Worm (Caenorhabditis elegans) whole organism, L1 larva: ENCODE results near the gene sup-9.
A peak's percentile ranks its signal among the peaks of the same experiment; 100 is the strongest.

Experiments used
- C04F5.9 ChIP-seq: sonication (generic microtip); optimal IDR thresholded peaks from 2 replicates; lab custom pipeline; 2016; ENCODE audit warnings: missing genetic modification characterization, missing compliant biosample characterization
- C16A3.4 ChIP-seq: fragments of 150-350 bp; optimal IDR thresholded peaks from 2 replicates; lab custom pipeline; 2014; ENCODE audit warnings: missing biosample characterization, missing genetic modification characterization
- F16B12.6 ChIP-seq: fragments of 150-350 bp; optimal IDR thresholded peaks from 2 replicates; lab custom pipeline; 2014; ENCODE audit warnings: missing biosample characterization, missing genetic modification characterization
- aha-1 ChIP-seq: fragments of 150-350 bp; optimal IDR thresholded peaks from 2 replicates; lab custom pipeline; 2014; ENCODE audit warnings: missing biosample characterization, missing genetic modification characterization
- blmp-1 ChIP-seq: fragments of 150-350 bp; optimal IDR thresholded peaks from 2 replicates; lab custom pipeline; 2014; ENCODE audit warnings: missing biosample characterization, missing genetic modification characterization
- ces-1 ChIP-seq: fragments of 150-350 bp; optimal IDR thresholded peaks from 2 replicates; lab custom pipeline; 2014; ENCODE audit warnings: missing biosample characterization, missing genetic modification reagents, missing genetic modification characterization
- dpl-1 ChIP-seq, 3 experiments: fragments of 150-350 bp in 2 of 3; sonication (generic microtip) in 1 of 3; optimal IDR thresholded peaks; 2 replicates each; lab custom pipeline; 2014 to 2017; ENCODE audit warnings: missing biosample characterization in 3 of 3, missing genetic modification characterization in 3 of 3, missing genetic modification reagents in 3 of 3
- dsc-1 ChIP-seq: sonication (generic microtip); optimal IDR thresholded peaks from 2 replicates; lab custom pipeline; 2016; ENCODE audit warnings: mild to moderate bottlenecking, missing genetic modification characterization, missing compliant biosample characterization
- efl-1 ChIP-seq, 4 experiments: fragments of 150-350 bp; optimal IDR thresholded peaks in 3 of 4; peaks in 1 of 4; 1 replicate in 1 of 4; 2 replicates in 3 of 4; lab custom pipeline; 2014; ENCODE audit warnings: missing biosample characterization in 2 of 4, missing genetic modification characterization in 2 of 4, missing genetic modification reagents in 2 of 4
- efl-3 ChIP-seq: fragments of 200-800 bp; sonication (Bioruptor generic); optimal IDR thresholded peaks from 2 replicates; lab custom pipeline; 2018; ENCODE audit warnings: mild to moderate bottlenecking, missing genetic modification characterization, missing compliant biosample characterization
- egl-27 ChIP-seq, 2 experiments: fragments of 150-350 bp in 1 of 2; sonication (generic microtip); optimal IDR thresholded peaks; 3 replicates each; lab custom pipeline; 2017 to 2018; ENCODE audit warnings: missing biosample characterization in 2 of 2, missing genetic modification characterization in 2 of 2, missing genetic modification reagents in 2 of 2
- fkh-8 ChIP-seq: sonication (generic microtip); optimal IDR thresholded peaks from 2 replicates; lab custom pipeline; 2016; ENCODE audit warnings: mild to moderate bottlenecking, missing genetic modification characterization, missing compliant biosample characterization
- fos-1 ChIP-seq: fragments of 150-350 bp; optimal IDR thresholded peaks from 2 replicates; lab custom pipeline; 2014; ENCODE audit warnings: missing biosample characterization, missing genetic modification characterization
- hlh-17 ChIP-seq: fragments of 200-800 bp; sonication (Bioruptor generic); optimal IDR thresholded peaks from 2 replicates; lab custom pipeline; 2018; ENCODE audit warnings: missing genetic modification characterization, mild to moderate bottlenecking, missing compliant biosample characterization, moderate library complexity, borderline replicate concordance
- hpl-2 ChIP-seq: fragments of 150-350 bp; optimal IDR thresholded peaks from 2 replicates; lab custom pipeline; 2014; ENCODE audit warnings: missing biosample characterization, missing genetic modification reagents, missing genetic modification characterization
- irx-1 ChIP-seq: sonication (generic microtip); optimal IDR thresholded peaks from 2 replicates; lab custom pipeline; 2016; ENCODE audit warnings: missing genetic modification characterization, missing compliant biosample characterization
- lin-13 ChIP-seq: fragments of 150-350 bp; optimal IDR thresholded peaks from 2 replicates; lab custom pipeline; 2014; ENCODE audit warnings: missing biosample characterization, missing genetic modification reagents, missing genetic modification characterization
- lin-15B ChIP-seq: fragments of 150-350 bp; sonication (generic microtip); optimal IDR thresholded peaks from 3 replicates; lab custom pipeline; 2014; ENCODE audit warnings: missing biosample characterization, missing genetic modification characterization
- lin-35 ChIP-seq, 2 experiments: fragments of 150-350 bp; optimal IDR thresholded peaks; 2 replicates each; lab custom pipeline; 2014; ENCODE audit warnings: missing biosample characterization in 2 of 2, missing genetic modification characterization in 2 of 2, missing genetic modification reagents in 2 of 2
- lsy-2 ChIP-seq, 2 experiments: fragments of 150-350 bp; optimal IDR thresholded peaks; 2 replicates each; lab custom pipeline; 2014; ENCODE audit warnings: missing biosample characterization in 2 of 2, missing genetic modification characterization in 2 of 2
- nhr-11 ChIP-seq: fragments of 150-350 bp; optimal IDR thresholded peaks from 2 replicates; lab custom pipeline; 2014; ENCODE audit warnings: missing biosample characterization, missing genetic modification characterization
- nhr-12 ChIP-seq: sonication (generic microtip); optimal IDR thresholded peaks from 2 replicates; lab custom pipeline; 2017; ENCODE audit warnings: missing biosample characterization, missing genetic modification characterization
- nhr-20 ChIP-seq: sonication (generic microtip); optimal IDR thresholded peaks from 2 replicates; lab custom pipeline; 2016; ENCODE audit warnings: mild to moderate bottlenecking, missing genetic modification characterization, missing compliant biosample characterization
- nhr-71 ChIP-seq: sonication (generic microtip); optimal IDR thresholded peaks from 2 replicates; lab custom pipeline; 2016; ENCODE audit warnings: mild to moderate bottlenecking, missing genetic modification characterization, moderate library complexity, missing compliant biosample characterization
- nhr-84 ChIP-seq: sonication (generic microtip); optimal IDR thresholded peaks from 2 replicates; lab custom pipeline; 2017; ENCODE audit warnings: missing biosample characterization, missing genetic modification characterization
- nhr-85 ChIP-seq: sonication (generic microtip); peaks from one replicate; lab custom pipeline; 2016; ENCODE audit warnings: missing genetic modification characterization, inconsistent platforms, missing compliant biosample characterization
- pax-3 ChIP-seq: fragments of 200-800 bp; sonication (Bioruptor generic); optimal IDR thresholded peaks from 2 replicates; lab custom pipeline; 2018; ENCODE audit warnings: mild to moderate bottlenecking, missing genetic modification characterization, moderate library complexity, missing compliant biosample characterization
- pqm-1 ChIP-seq: sonication (generic microtip); optimal IDR thresholded peaks from 3 replicates; lab custom pipeline; 2017; ENCODE audit warnings: missing biosample characterization, missing genetic modification characterization
- skn-1 ChIP-seq: fragments of 150-350 bp; optimal IDR thresholded peaks from 2 replicates; lab custom pipeline; 2014; ENCODE audit warnings: missing biosample characterization, missing genetic modification characterization
- swsn-7 ChIP-seq: sonication (generic microtip); optimal IDR thresholded peaks from 2 replicates; lab custom pipeline; 2016; ENCODE audit warnings: missing genetic modification characterization, missing compliant biosample characterization
- xbp-1 ChIP-seq: sonication (generic microtip); optimal IDR thresholded peaks from 2 replicates; lab custom pipeline; 2016; ENCODE audit warnings: missing genetic modification characterization, missing compliant biosample characterization
- ztf-11 ChIP-seq, 2 experiments: sonication (generic microtip); optimal IDR thresholded peaks; 2 replicates each; lab custom pipeline; 2016 to 2017; ENCODE audit warnings: missing genetic modification characterization in 2 of 2, missing biosample characterization in 1 of 2, missing compliant biosample characterization in 1 of 2
- ztf-4 ChIP-seq: fragments of 150-350 bp; optimal IDR thresholded peaks from 2 replicates; lab custom pipeline; 2014; ENCODE audit warnings: missing biosample characterization, missing genetic modification characterization

sup-9 gene

DNA sequence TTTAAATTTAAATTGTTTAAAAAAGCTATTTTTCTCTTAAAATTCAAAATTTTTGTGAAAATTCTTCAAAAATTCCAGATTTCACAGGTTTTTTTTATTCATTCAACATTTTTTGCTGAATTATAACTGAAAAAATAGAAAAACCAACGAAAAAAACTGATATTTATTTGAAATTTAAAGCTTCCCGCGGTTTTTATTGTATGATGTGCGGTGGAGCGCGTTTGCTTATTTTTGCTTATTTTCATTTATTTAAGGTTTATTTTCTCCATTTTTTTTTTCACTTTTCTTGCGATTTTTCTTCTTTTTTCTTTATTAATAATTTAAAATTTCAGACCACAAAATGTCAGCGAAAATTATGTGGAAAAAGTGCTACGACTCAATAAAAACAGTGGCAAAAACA, 48.8 kb downstream of the sup-9 start, which contains the start of gene F22E5.9:
Gene F22E5.9, plus strand, starts transcription at position 327 of the 400 bp plus-strand sequence.
- TF ChIP-seq xbp-1 (tag; lab: Kevin White, UChicago) (peak; percentile 9), nhr-20 (tag; lab: Kevin White, UChicago) (peak; percentile 25), ztf-11 (tag; optimal IDR thresholded peaks at IDR 0.05; lab: Kevin White, UChicago) (no peak), efl-3 (no peak), dpl-1 (GFP tag; optimal IDR thresholded peaks at IDR 0.05; lab: Kevin White, UChicago) (peak; percentile 81 to 91 (median 89)), nhr-85 (tag; lab: Kevin White, UChicago) (peak; percentile 48), C16A3.4 (peak; percentile 16), ces-1 (GFP tag; lab: Kevin White, UChicago) (no peak), lin-15B (tag; lab: Kevin White, UChicago) (no peak), efl-1 (optimal IDR thresholded peaks at IDR 0.05; lab: Kevin White, UChicago) (peak; percentile 91 to 97), efl-1 (GFP tag; optimal IDR thresholded peaks at IDR 0.05 in 1 of 2; lab: Kevin White, UChicago) (peak; percentile 91 to 99), skn-1 (tag; lab: Kevin White, UChicago) (peak; percentile 57), dsc-1 (tag; lab: Kevin White, UChicago) (no peak), fos-1 (tag; lab: Kevin White, UChicago) (no peak), irx-1 (peak; percentile 4), nhr-71 (tag; lab: Kevin White, UChicago) (no peak), blmp-1 (tag; lab: Kevin White, UChicago) (peak; percentile 13), lin-35 (GFP tag; optimal IDR thresholded peaks at IDR 0.05; lab: Kevin White, UChicago) (peak; percentile 80 to 92), lsy-2 (tag; optimal IDR thresholded peaks at IDR 0.05; lab: Kevin White, UChicago) (peak; percentile 33 to 59), hlh-17 (GFP tag; lab: Kevin White, UChicago) (no peak), fkh-8 (no peak), swsn-7 (tag; lab: Kevin White, UChicago) (peak; percentile 17), ztf-4 (tag; lab: Kevin White, UChicago) (no peak), hpl-2 (GFP tag; lab: Kevin White, UChicago) (no peak), nhr-11 (tag; lab: Kevin White, UChicago) (no peak), lin-13 (GFP tag; lab: Kevin White, UChicago) (no peak)

- no peak for TF ChIP-seq nhr-11 (tag; lab: Kevin White, UChicago)
- TF ChIP-seq pax-3 (tag; lab: Kevin White, UChicago) = no peak
- TF ChIP-seq nhr-84 = no peak
- no peak for TF ChIP-seq aha-1 (tag; lab: Kevin White, UChicago)
- no peak for TF ChIP-seq F16B12.6 (tag; lab: Kevin White, UChicago)
- no peak for TF ChIP-seq egl-27 (tag; optimal IDR thresholded peaks at IDR 0.05; lab: Kevin White, UChicago)
- TF ChIP-seq pqm-1 (tag; lab: Kevin White, UChicago) = no peak
- no peak for TF ChIP-seq C04F5.9 (tag; lab: Kevin White, UChicago)
- no peak for TF ChIP-seq nhr-12
These were observed 49.5 kb downstream of the sup-9 start, which contains the start of gene F22E5.21 for ce11 chrII:2637359-2637758. TSS of gene F22E5.21 (minus strand) at chrII:2637459.
